Worm (Caenorhabditis elegans) whole organism, L4 larva: ENCODE results near the gene F48E8.4.

Experiments used
- F37D6.2 ChIP-seq: sonication (generic microtip); optimal IDR thresholded peaks from 2 replicates; lab custom pipeline; 2016; ENCODE audit warnings: mild to moderate bottlenecking, missing genetic modification characterization, missing compliant biosample characterization
- T20F7.1 ChIP-seq: fragments of 200-800 bp; sonication (Bioruptor generic); optimal IDR thresholded peaks from 2 replicates; lab custom pipeline; 2018; ENCODE audit warnings: mild to moderate bottlenecking, missing genetic modification characterization, missing compliant biosample characterization
- Y5F2A.4 ChIP-seq: fragments of 200-800 bp; sonication (Bioruptor generic); optimal IDR thresholded peaks from 2 replicates; lab custom pipeline; 2018; ENCODE audit warnings: mild to moderate bottlenecking, missing genetic modification characterization, missing compliant biosample characterization
- ZK337.2 ChIP-seq: fragments of 200-800 bp; sonication (Bioruptor generic); IDR thresholded peaks from 2 replicates; pipeline ENCODE4 v1.3.6; 2022; ENCODE audit warnings: missing genetic modification reagents, missing genetic modification characterization, missing compliant biosample characterization
- aha-1 ChIP-seq: fragments of 150-350 bp; peaks from one replicate; lab custom pipeline; 2014; ENCODE audit warnings: missing biosample characterization, missing genetic modification characterization
- arid-1 ChIP-seq: fragments of 200-800 bp; sonication (Bioruptor generic); conservative IDR thresholded peaks from 2 replicates; pipeline ENCODE4 v1.3.6; 2022; ENCODE audit warnings: missing genetic modification reagents, missing genetic modification characterization, missing compliant biosample characterization
- attf-4 ChIP-seq: sonication (generic microtip); optimal IDR thresholded peaks from 3 replicates; lab custom pipeline; 2017; ENCODE audit warnings: missing biosample characterization, missing genetic modification characterization
- ceh-28 ChIP-seq: fragments of 150-350 bp; optimal IDR thresholded peaks from 2 replicates; lab custom pipeline; 2014; ENCODE audit warnings: missing biosample characterization, missing genetic modification reagents, missing genetic modification characterization
- ceh-44 ChIP-seq: fragments of 200-800 bp; sonication (Bioruptor generic); IDR thresholded peaks from 2 replicates; pipeline ENCODE4 v1.3.6; 2022; ENCODE audit warnings: missing genetic modification reagents, missing genetic modification characterization, missing compliant biosample characterization
- ceh-82 ChIP-seq: sonication (generic microtip); optimal IDR thresholded peaks from 2 replicates; lab custom pipeline; 2017; ENCODE audit warnings: missing biosample characterization, missing genetic modification characterization
- daf-12 ChIP-seq: fragments of 150-350 bp; optimal IDR thresholded peaks from 2 replicates; lab custom pipeline; 2014; ENCODE audit warnings: missing biosample characterization, missing genetic modification reagents, missing genetic modification characterization
- daf-16 ChIP-seq, 3 experiments: sonication (generic microtip); optimal IDR thresholded peaks; 2 replicates each; lab custom pipeline; 2016 to 2017; ENCODE audit warnings: missing genetic modification characterization in 3 of 3, missing genetic modification reagents in 3 of 3, mild to moderate bottlenecking in 2 of 3, missing compliant biosample characterization in 2 of 3, missing biosample characterization in 1 of 3, moderate library complexity in 1 of 3
- daf-19 ChIP-seq: fragments of 200-800 bp; sonication (Bioruptor generic); conservative IDR thresholded peaks from 2 replicates; pipeline ENCODE4 v1.3.6; 2022; ENCODE audit warnings: missing genetic modification characterization, missing compliant biosample characterization
- daf-8 ChIP-seq: fragments of 200-800 bp; sonication (Bioruptor generic); IDR thresholded peaks from 2 replicates; pipeline ENCODE4 v1.3.6; 2022; ENCODE audit warnings: missing genetic modification characterization, missing compliant biosample characterization
- dpl-1 ChIP-seq: fragments of 150-350 bp; optimal IDR thresholded peaks from 2 replicates; lab custom pipeline; 2014; ENCODE audit warnings: missing biosample characterization, missing genetic modification reagents, missing genetic modification characterization
- duxl-1 ChIP-seq: sonication (generic microtip); optimal IDR thresholded peaks from 2 replicates; lab custom pipeline; 2016; ENCODE audit warnings: mild to moderate bottlenecking, missing genetic modification characterization, moderate library complexity, missing compliant biosample characterization; ENCODE audit not compliant: poor library complexity
- egl-43 ChIP-seq: fragments of 200-800 bp; sonication (Bioruptor generic); IDR thresholded peaks from 2 replicates; pipeline ENCODE4 v1.3.6; 2022; ENCODE audit warnings: missing genetic modification reagents, missing genetic modification characterization, missing compliant biosample characterization
- jun-1 ChIP-seq: fragments of 150-350 bp; optimal IDR thresholded peaks from 2 replicates; lab custom pipeline; 2014; ENCODE audit warnings: missing biosample characterization, missing genetic modification reagents, missing genetic modification characterization
- lim-7 ChIP-seq: fragments of 200-800 bp; sonication (Bioruptor generic); IDR thresholded peaks from 2 replicates; pipeline ENCODE4 v1.3.6; 2022; ENCODE audit warnings: missing genetic modification characterization, missing compliant biosample characterization
- lin-1 ChIP-seq: fragments of 200-800 bp; sonication (Bioruptor generic); IDR thresholded peaks from 2 replicates; pipeline ENCODE4 v1.3.6; 2022; ENCODE audit warnings: missing genetic modification reagents, missing genetic modification characterization, missing compliant biosample characterization
- lin-15B ChIP-seq: fragments of 150-350 bp; sonication (generic microtip); optimal IDR thresholded peaks from 3 replicates; lab custom pipeline; 2014; ENCODE audit warnings: missing biosample characterization, missing genetic modification characterization
- lin-29 ChIP-seq: fragments of 200-800 bp; sonication (Bioruptor generic); IDR thresholded peaks from 2 replicates; pipeline ENCODE4 v1.3.6; 2022; ENCODE audit warnings: missing genetic modification reagents, missing genetic modification characterization, missing compliant biosample characterization
- lin-38 ChIP-seq: fragments of 200-800 bp; sonication (Bioruptor generic); IDR thresholded peaks from 2 replicates; pipeline ENCODE4 v1.3.6; 2022; ENCODE audit warnings: missing genetic modification reagents, missing genetic modification characterization, missing compliant biosample characterization
- lin-39 ChIP-seq: fragments of 150-350 bp; optimal IDR thresholded peaks from 2 replicates; lab custom pipeline; 2014; ENCODE audit warnings: missing biosample characterization, missing genetic modification reagents, missing genetic modification characterization
- lir-3 ChIP-seq: sonication (generic microtip); optimal IDR thresholded peaks from 2 replicates; lab custom pipeline; 2016; ENCODE audit warnings: mild to moderate bottlenecking, missing genetic modification characterization, missing compliant biosample characterization
- mep-1 ChIP-seq: fragments of 150-350 bp; sonication (generic microtip); optimal IDR thresholded peaks from 3 replicates; lab custom pipeline; 2014; ENCODE audit warnings: missing biosample characterization, missing genetic modification characterization
- mes-2 ChIP-seq: sonication (generic microtip); optimal IDR thresholded peaks from 2 replicates; lab custom pipeline; 2016; ENCODE audit warnings: missing genotype, mild to moderate bottlenecking, missing genetic modification characterization, missing compliant biosample characterization; ENCODE audit not compliant: poor library complexity, severe bottlenecking
- mxl-2 ChIP-seq: fragments of 200-800 bp; sonication (Bioruptor generic); conservative IDR thresholded peaks from 2 replicates; pipeline ENCODE4 v1.3.6; 2022; ENCODE audit warnings: missing genetic modification reagents, missing genetic modification characterization, missing compliant biosample characterization
- nhr-77 ChIP-seq: fragments of 150-350 bp; optimal IDR thresholded peaks from 2 replicates; lab custom pipeline; 2014; ENCODE audit warnings: missing biosample characterization, missing genetic modification characterization
- pha-4 ChIP-seq, 2 experiments: fragments of 150-350 bp in 1 of 2; fragments of 200-800 bp in 1 of 2; sonication (Bioruptor generic) in 1 of 2; IDR thresholded peaks in 1 of 2; optimal IDR thresholded peaks in 1 of 2; 2 replicates each; pipeline versions ENCODE4 v1.3.6 to Lab custom; 2014 to 2022; ENCODE audit warnings: missing genetic modification characterization in 2 of 2, missing genetic modification reagents in 2 of 2, missing biosample characterization in 1 of 2, missing compliant biosample characterization in 1 of 2
- php-3 ChIP-seq: fragments of 200-800 bp; sonication (Bioruptor generic); IDR thresholded peaks from 2 replicates; pipeline ENCODE4 v1.3.6; 2022; ENCODE audit warnings: missing genetic modification reagents, missing genetic modification characterization, missing compliant biosample characterization
- saeg-2 ChIP-seq: fragments of 200-800 bp; sonication (Bioruptor generic); IDR thresholded peaks from 2 replicates; pipeline ENCODE4 v1.3.6; 2022; ENCODE audit warnings: missing genetic modification reagents, missing genetic modification characterization, missing compliant biosample characterization
- set-16 ChIP-seq: fragments of 200-800 bp; sonication (Bioruptor generic); IDR thresholded peaks from 2 replicates; pipeline ENCODE4 v1.3.6; 2022; ENCODE audit warnings: missing genetic modification reagents, missing genetic modification characterization, missing compliant biosample characterization
- snpc-1.2 ChIP-seq: fragments of 200-800 bp; sonication (Bioruptor generic); IDR thresholded peaks from 2 replicates; pipeline ENCODE4 v1.3.6; 2022; ENCODE audit warnings: missing genetic modification reagents, missing genetic modification characterization, missing compliant biosample characterization
- tra-1 ChIP-seq: fragments of 200-800 bp; sonication (Bioruptor generic); IDR thresholded peaks from 2 replicates; pipeline ENCODE4 v1.3.6; 2022; ENCODE audit warnings: missing genetic modification reagents, missing genetic modification characterization, missing compliant biosample characterization
- unc-130 ChIP-seq: sonication (generic microtip); optimal IDR thresholded peaks from 2 replicates; lab custom pipeline; 2016; ENCODE audit warnings: missing genetic modification reagents, missing genetic modification characterization, missing compliant biosample characterization
- unc-39 ChIP-seq: sonication (generic microtip); optimal IDR thresholded peaks from 2 replicates; lab custom pipeline; 2017; ENCODE audit warnings: missing biosample characterization, missing genetic modification characterization
- unc-62 ChIP-seq, 3 experiments: fragments of 150-350 bp in 1 of 3; sonication (generic microtip); optimal IDR thresholded peaks in 2 of 3; peaks in 1 of 3; 1 replicate in 1 of 3; 2 replicates in 2 of 3; lab custom pipeline; 2014 to 2017; ENCODE audit warnings: missing biosample characterization in 3 of 3, missing genetic modification characterization in 3 of 3, missing genetic modification reagents in 3 of 3, missing genotype in 1 of 3
- zfp-3 ChIP-seq: fragments of 200-800 bp; sonication (Bioruptor generic); conservative IDR thresholded peaks from 2 replicates; pipeline ENCODE4 v1.3.6; 2022; ENCODE audit warnings: missing genetic modification reagents, missing genetic modification characterization, missing compliant biosample characterization
- zip-11 ChIP-seq: fragments of 200-800 bp; sonication (Bioruptor generic); IDR thresholded peaks from 2 replicates; pipeline ENCODE4 v1.3.6; 2022; ENCODE audit warnings: missing genetic modification characterization, missing compliant biosample characterization

The F48E8.4 gene

DNA sequence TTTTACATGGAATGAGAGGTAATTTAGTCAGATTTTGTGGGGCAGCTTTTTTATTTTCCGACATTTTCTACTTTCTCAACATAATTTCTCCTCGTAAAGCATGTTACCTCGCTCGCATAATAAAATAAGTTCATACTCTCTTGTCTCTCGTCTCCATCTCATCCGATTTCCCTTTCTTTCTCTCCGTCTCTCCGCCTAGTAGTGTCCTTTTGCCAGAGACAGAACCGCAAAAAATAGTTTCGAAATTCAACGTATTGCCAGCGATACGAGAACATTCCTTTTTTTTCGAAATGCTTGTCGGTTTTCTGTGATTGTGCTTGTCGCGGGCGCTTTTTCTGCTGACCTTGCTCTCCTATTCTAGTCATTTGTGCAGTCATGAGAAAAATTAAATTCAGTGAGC lies 50.8 kb downstream of the F48E8.4 start (continued):
- TF ChIP-seq F37D6.2 (no peak), dpl-1 (GFP tag; lab: Kevin White, UChicago) (peak; percentile 44), ceh-44 (GFP tag; lab: Robert Waterston, UW) (no peak), ZK337.2 (no peak), lin-1 (GFP tag; lab: Robert Waterston, UW) (peak; percentile 50; the same call in 1 of the 2 replicates), ceh-82 (tag; lab: Kevin White, UChicago) (no peak)

DNA sequence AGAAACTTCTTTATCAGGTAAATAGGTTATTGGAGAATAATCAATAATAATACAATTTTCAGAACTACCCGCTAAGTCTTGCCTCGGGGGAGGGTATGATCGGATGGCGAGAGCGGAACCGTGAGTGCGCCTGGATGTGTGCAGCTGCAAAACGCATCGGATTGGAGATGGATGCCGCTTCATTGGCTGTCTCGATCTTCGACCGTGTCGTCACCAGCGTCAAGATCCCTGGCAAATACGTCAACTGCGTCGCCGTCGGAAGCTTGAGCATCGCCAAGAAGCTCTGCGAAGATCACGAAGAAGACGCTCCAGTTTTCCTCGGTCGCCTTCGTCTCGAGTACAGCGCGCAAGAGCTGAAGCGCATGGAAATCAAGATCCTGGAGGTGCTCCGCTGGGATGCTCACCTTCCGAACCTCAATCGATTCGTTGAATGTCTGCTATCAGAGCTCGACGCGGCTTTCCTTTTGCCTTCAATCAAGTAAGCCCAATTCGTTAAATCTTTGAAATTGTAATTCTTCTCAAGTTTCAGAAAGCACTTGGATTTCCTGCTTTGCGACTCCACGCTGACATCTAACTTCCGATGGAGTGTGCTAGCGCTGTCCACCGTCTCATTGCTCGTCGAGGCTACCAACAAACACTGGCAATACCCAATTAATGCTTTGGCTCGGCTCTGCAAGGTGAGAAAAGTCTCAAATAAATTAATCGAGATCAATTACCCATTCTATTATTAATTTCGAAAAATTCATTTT lies 51.5 kb downstream of the F48E8.4 start:
- peak; percentile 89 for TF ChIP-seq set-16 (GFP tag; lab: Robert Waterston, UW)
- peak; percentile 41; the same call in 1 of the 2 replicates for TF ChIP-seq daf-19 (GFP tag; lab: Robert Waterston, UW)
- TF ChIP-seq F37D6.2 = no peak
- peak in 1 of 2 experiments; percentile 88 for TF ChIP-seq unc-62 (GFP tag; optimal IDR thresholded peaks at IDR 0.05 in 1 of 2; lab: Kevin White, UChicago)
- TF ChIP-seq unc-62 (tag; optimal IDR thresholded peaks at IDR 0.05; lab: Kevin White, UChicago) = no peak
- TF ChIP-seq snpc-1.2 (GFP tag; lab: Robert Waterston, UW) = no peak
- TF ChIP-seq daf-16 (GFP tag; optimal IDR thresholded peaks at IDR 0.05; lab: Kevin White, UChicago) = no peak
- peak; percentile 9 for TF ChIP-seq daf-16 (tag; optimal IDR thresholded peaks at IDR 0.05; lab: Kevin White, UChicago)
- peak; percentile 24 for TF ChIP-seq duxl-1
- TF ChIP-seq php-3 (GFP tag; lab: Robert Waterston, UW) = peak; percentile 19; the same call in 1 of the 2 replicates
- TF ChIP-seq pha-4 (GFP tag; IDR thresholded peaks at IDR 0.05; lab: Robert Waterston, UW) = 0 out of 2 replicates have a peak, but pooled peaks have one; percentile 6
- no peak for TF ChIP-seq pha-4 (tag; optimal IDR thresholded peaks at IDR 0.05; lab: Kevin White, UChicago)
- 0 out of 2 replicates have a peak, but pooled peaks have one; percentile 17 for TF ChIP-seq egl-43 (GFP tag; lab: Robert Waterston, UW)

DNA sequence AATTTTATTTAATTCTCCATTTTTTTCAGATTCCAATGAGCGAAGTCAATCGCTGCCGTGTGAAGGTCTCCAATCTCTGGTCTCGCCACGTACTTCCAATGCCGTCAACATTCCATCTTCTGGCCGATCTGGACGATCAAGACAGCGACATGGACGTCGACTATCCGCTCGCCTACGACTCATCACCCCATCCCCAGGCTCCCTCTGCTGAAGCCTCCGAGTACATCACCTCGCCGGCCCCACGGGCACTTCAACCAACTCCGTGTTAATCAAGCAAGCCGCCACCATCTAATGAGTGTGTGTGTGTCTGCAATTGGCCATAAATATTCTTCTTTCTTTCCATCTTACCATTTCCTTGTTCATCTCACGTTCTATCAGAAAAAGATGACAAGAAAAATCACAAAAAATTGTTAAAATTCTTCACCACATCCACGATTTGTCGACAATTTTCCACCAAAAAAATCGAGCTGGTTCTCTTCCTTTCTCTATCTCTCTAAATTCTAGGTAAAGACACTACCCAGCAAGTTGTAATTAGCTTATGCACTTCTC lies 52.2 kb downstream of the F48E8.4 start:
- TF ChIP-seq lin-29 (GFP tag; lab: Robert Waterston, UW) (0 out of 2 replicates have a peak, but pooled peaks have one; percentile 7), mes-2 (tag; lab: Kevin White, UChicago) (no peak), unc-130 (no peak), lim-7 (GFP tag; lab: Robert Waterston, UW) (0 out of 2 replicates have a peak, but pooled peaks have one; percentile 51), aha-1 (peak; percentile 88), egl-43 (GFP tag; lab: Robert Waterston, UW) (peak; percentile 35; the same call in 1 of the 2 replicates), zfp-3 (peak; percentile 29), mxl-2 (GFP tag; lab: Robert Waterston, UW) (no peak), pha-4 (GFP tag; IDR thresholded peaks at IDR 0.05; lab: Robert Waterston, UW) (peak; percentile 7; the same call in 1 of the 2 replicates), pha-4 (tag; optimal IDR thresholded peaks at IDR 0.05; lab: Kevin White, UChicago) (no peak), nhr-77 (tag; lab: Kevin White, UChicago) (peak; percentile 54), arid-1 (GFP tag; lab: Robert Waterston, UW) (no peak)

DNA sequence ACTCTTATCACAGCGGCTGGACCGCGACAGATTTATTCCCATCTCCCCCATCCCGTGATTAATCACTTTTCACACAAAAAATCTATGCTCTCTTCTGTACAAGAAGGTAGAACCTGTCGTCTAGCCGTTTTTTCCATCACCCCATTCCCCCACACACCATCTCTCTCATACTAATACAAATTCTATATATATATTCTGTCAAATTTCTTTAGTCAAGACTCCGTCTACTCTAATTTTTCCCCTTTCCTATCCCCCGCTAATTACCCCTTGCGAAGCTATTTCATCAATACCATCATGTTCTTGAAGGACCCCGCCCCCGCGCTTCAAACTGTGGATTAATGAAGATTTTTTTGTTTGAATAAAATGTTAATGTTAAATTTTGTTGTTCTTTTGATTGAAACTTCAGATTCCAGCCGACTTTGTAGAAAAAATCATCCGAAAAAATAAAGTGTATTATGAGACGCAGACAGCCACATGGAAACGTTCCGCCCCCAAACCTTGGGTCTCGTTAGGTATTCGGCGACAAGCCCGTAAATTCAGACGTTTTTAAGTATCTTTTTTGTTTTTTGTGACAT lies 52.7 kb downstream of the F48E8.4 start:
- TF ChIP-seq T20F7.1 (peak; percentile 67), lin-38 (GFP tag; lab: Robert Waterston, UW) (no peak; the same call in 1 of the 2 replicates), ceh-28 (no peak), daf-12 (tag; lab: Kevin White, UChicago) (no peak), lin-15B (tag; lab: Kevin White, UChicago) (no peak), ceh-82 (tag; lab: Kevin White, UChicago) (no peak), attf-4 (tag; lab: Kevin White, UChicago) (no peak), saeg-2 (0 out of 2 replicates have a peak, but pooled peaks have one; percentile 11), set-16 (GFP tag; lab: Robert Waterston, UW) (no peak), lir-3 (no peak), ceh-44 (GFP tag; lab: Robert Waterston, UW) (no peak), lin-39 (tag; lab: Kevin White, UChicago) (no peak), daf-8 (GFP tag; lab: Robert Waterston, UW) (no peak), lim-7 (GFP tag; lab: Robert Waterston, UW) (peak; percentile 43; the same call in 1 of the 2 replicates), unc-39 (no peak), zip-11 (GFP tag; lab: Robert Waterston, UW) (no peak), tra-1 (GFP tag; lab: Robert Waterston, UW) (0 out of 2 replicates have a peak, but pooled peaks have one; percentile 51), Y5F2A.4 (GFP tag; lab: Kevin White, UChicago) (no peak), mep-1 (peak; percentile 11), snpc-1.2 (GFP tag; lab: Robert Waterston, UW) (no peak), jun-1 (no peak)
